Fruit fly (Drosophila melanogaster): ENCODE data around the gene CG31715.
A peak's percentile ranks its signal among the peaks of the same experiment; 100 is the strongest.

dm6 chr2L:10364229-10364628 is 22.8 kb downstream of the CG31715 start, which contains the start of gene lft:
- TF ChIP-seq CG6689 (GFP tag; IDR thresholded peaks at IDR 0.05) (no peak), CG2199 (GFP tag; IDR thresholded peaks at IDR 0.05) (0 out of 3 replicates have a peak, but pooled peaks have one; percentile 45), CG17186 (GFP tag; optimal IDR thresholded peaks at IDR 0.05) (no peak), HLH3B (GFP tag; IDR thresholded peaks at IDR 0.05) (no peak), Sox102F (GFP tag; optimal IDR thresholded peaks at IDR 0.05) (no peak), nmo (GFP tag; optimal IDR thresholded peaks at IDR 0.05) (no peak), CG7357 (GFP tag; IDR thresholded peaks at IDR 0.05) (no peak), CG16779 (GFP tag; IDR thresholded peaks at IDR 0.05) (no peak)
